In the genomic region with DNA sequence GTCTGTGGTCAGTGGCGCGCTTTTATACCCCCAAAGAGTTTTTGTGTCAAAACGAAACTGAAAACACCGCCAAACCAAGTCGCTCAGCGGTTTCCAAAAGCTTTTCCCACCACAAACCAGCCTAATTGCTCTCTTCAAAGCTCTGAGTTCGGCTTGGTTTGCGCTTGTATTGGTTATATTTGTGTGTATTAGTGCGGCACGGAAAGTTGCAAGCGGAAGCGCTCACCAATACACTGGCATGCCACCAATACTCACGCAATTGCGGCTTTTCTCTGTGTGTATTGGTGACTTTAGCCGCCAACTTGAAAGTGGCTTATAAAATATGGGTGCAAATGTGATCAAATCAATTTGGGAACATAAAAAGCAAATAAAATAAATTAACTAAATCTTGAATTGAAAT, we compare ENCODE assay signal across 1 fruit fly cellular context.
TF ChIP-seq lines count a peak whose summit lies in the region.

TSS of gene Vajk3 (minus strand) at position 1 of the 400 bp plus-strand sequence.

TF ChIP-seq in whole organism, embryonic, 481 proteins besides CTCF, POLR2A, EP300 and RAD21 (continued from another document):
- TF ChIP-seq mirr (GFP tag; optimal IDR thresholded peaks at IDR 0.05; lab: Kevin White, UChicago) (no peak), CG31388 (GFP tag; optimal IDR thresholded peaks at IDR 0.05; lab: Kevin White, UChicago) (no peak), CG17568 (GFP tag; optimal IDR thresholded peaks at IDR 0.05; lab: Kevin White, UChicago) (no peak), CG8290 (GFP tag; optimal IDR thresholded peaks at IDR 0.05; lab: Kevin White, UChicago) (no peak), CG8290 (tag; optimal IDR thresholded peaks at IDR 0.05; lab: Kevin White, UChicago) (peak in 1 of 2 experiments; percentile 0), BtbVII (GFP tag; optimal IDR thresholded peaks at IDR 0.05; lab: Kevin White, UChicago) (no peak), bigmax (GFP tag; optimal IDR thresholded peaks at IDR 0.05; lab: Kevin White, UChicago) (no peak), CG17186 (GFP tag; optimal IDR thresholded peaks at IDR 0.05; lab: Kevin White, UChicago) (no peak), pfk (GFP tag; optimal IDR thresholded peaks at IDR 0.05; lab: Kevin White, UChicago) (no peak)
